Worm (Caenorhabditis elegans): Measurements from ENCODE around the gene acs-18.

DNA sequence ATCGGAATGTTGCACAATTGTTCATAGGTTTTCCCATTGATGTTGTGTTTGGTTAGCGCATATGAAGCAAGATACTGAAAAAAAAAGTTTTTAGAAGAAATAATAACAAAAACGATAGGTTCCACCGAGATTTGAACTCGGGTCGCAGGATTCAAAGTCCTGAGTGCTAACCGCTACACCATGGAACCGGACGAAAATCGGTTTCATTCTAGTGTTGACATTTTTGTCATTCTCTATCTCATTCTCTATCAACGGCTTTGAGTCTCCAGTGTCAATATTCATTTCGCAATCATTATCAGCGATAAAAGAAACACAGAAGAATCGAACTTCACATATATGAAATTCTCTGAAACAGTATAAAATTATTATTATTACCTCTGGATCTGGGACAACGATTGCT, 2.4 kb downstream of the acs-18 start:
- no peak for TF ChIP-seq flt-1 (GFP tag; IDR thresholded peaks at IDR 0.05)
- TF ChIP-seq ama-1 (optimal IDR thresholded peaks at IDR 0.05) = no peak
- TF ChIP-seq hnd-1 (tag; optimal IDR thresholded peaks at IDR 0.05) = no peak
- TF ChIP-seq hmg-4 (GFP tag; optimal IDR thresholded peaks at IDR 0.05) = no peak
- TF ChIP-seq hmbx-1 (tag; optimal IDR thresholded peaks at IDR 0.05) = no peak
- no peak for TF ChIP-seq ceh-13 (GFP tag; optimal IDR thresholded peaks at IDR 0.05)
- TF ChIP-seq scrt-1 (GFP tag; IDR thresholded peaks at IDR 0.05) = no peak
- TF ChIP-seq aly-1 (tag; optimal IDR thresholded peaks at IDR 0.05) = no peak
- no peak for TF ChIP-seq tra-4 (tag; optimal IDR thresholded peaks at IDR 0.05)
- TF ChIP-seq tbx-11 (GFP tag; IDR thresholded peaks at IDR 0.05) = no peak
- no peak for TF ChIP-seq pes-1 (GFP tag; IDR thresholded peaks at IDR 0.05)

Measured in whole organism, early embryonic.